Fruit fly (Drosophila melanogaster) whole organism, embryonic: ENCODE results near the gene cav.
A peak's percentile ranks its signal among the peaks of the same experiment; 100 is the strongest.

Source experiments
- Antp ChIP-seq: fragments of 200-800 bp; sonication (Bioruptor generic); optimal IDR thresholded peaks from 3 replicates; lab custom pipeline; 2016; ENCODE audit warnings: missing biosample characterization, missing genetic modification characterization
- CG1024 ChIP-seq: fragments of 200-800 bp; sonication (Bioruptor generic); IDR thresholded peaks from 2 replicates; pipeline ENCODE4 v1.3.6; 2022; ENCODE audit warnings: missing biosample characterization, missing genetic modification characterization
- CG10274 ChIP-seq: fragments of 200-800 bp; sonication (Bioruptor generic); optimal IDR thresholded peaks from 3 replicates; lab custom pipeline; 2017; ENCODE audit warnings: missing biosample characterization, mild to moderate bottlenecking, missing genetic modification characterization
- CG10979 ChIP-seq: fragments of 200-800 bp; sonication (Bioruptor generic); optimal IDR thresholded peaks from 2 replicates; lab custom pipeline; 2018; ENCODE audit warnings: missing biosample characterization, mild to moderate bottlenecking, missing genetic modification characterization, moderate library complexity
- CG11456 ChIP-seq: fragments of 200-800 bp; sonication (Bioruptor generic); IDR thresholded peaks from 3 replicates; pipeline ENCODE4 v1.3.6; 2022; ENCODE audit warnings: missing biosample characterization, missing genetic modification characterization
- CG11504 ChIP-seq: fragments of 200-800 bp; sonication (Bioruptor generic); optimal IDR thresholded peaks from 3 replicates; lab custom pipeline; 2019; ENCODE audit warnings: missing biosample characterization, mild to moderate bottlenecking, missing genetic modification characterization, moderate library complexity
- CG12659 ChIP-seq: fragments of 200-800 bp; sonication (Bioruptor generic); optimal IDR thresholded peaks from 3 replicates; lab custom pipeline; 2017; ENCODE audit warnings: mild to moderate bottlenecking, missing biosample characterization, missing genetic modification reagents, missing genetic modification characterization
- CG12744 ChIP-seq: fragments of 200-800 bp; sonication (Bioruptor generic); optimal IDR thresholded peaks from 2 replicates; lab custom pipeline; 2016; ENCODE audit warnings: missing biosample characterization, missing genetic modification characterization
- CG13296 ChIP-seq: fragments of 200-800 bp; sonication (Bioruptor generic); optimal IDR thresholded peaks from 3 replicates; lab custom pipeline; 2018; ENCODE audit warnings: missing biosample characterization, mild to moderate bottlenecking, missing genetic modification characterization
- CG14050 ChIP-seq: fragments of 200-800 bp; sonication (Bioruptor generic); IDR thresholded peaks from 3 replicates; pipeline ENCODE4 v1.3.6; 2022; ENCODE audit warnings: missing biosample characterization, missing genetic modification characterization
- CG15696 ChIP-seq: fragments of 200-800 bp; sonication (Bioruptor generic); optimal IDR thresholded peaks from 2 replicates; lab custom pipeline; 2019; ENCODE audit warnings: missing biosample characterization, mild to moderate bottlenecking, missing genetic modification characterization, moderate library complexity
- CG17359 ChIP-seq: fragments of 200-800 bp; sonication (Bioruptor generic); optimal IDR thresholded peaks from 3 replicates; lab custom pipeline; 2018; ENCODE audit warnings: missing biosample characterization, mild to moderate bottlenecking, missing genetic modification characterization, moderate library complexity
- CG18599 ChIP-seq: fragments of 200-800 bp; sonication (Bioruptor generic); optimal IDR thresholded peaks from 3 replicates; lab custom pipeline; 2017; ENCODE audit warnings: missing biosample characterization, missing genetic modification characterization, mild to moderate bottlenecking, moderate library complexity, missing genetic modification reagents
- CG2875 ChIP-seq: fragments of 200-800 bp; sonication (Bioruptor generic); optimal IDR thresholded peaks from 2 replicates; lab custom pipeline; 2017; ENCODE audit warnings: missing biosample characterization, mild to moderate bottlenecking, missing genetic modification characterization, missing genetic modification reagents
- CG32532 ChIP-seq: fragments of 200-800 bp; sonication (Bioruptor generic); IDR thresholded peaks from 2 replicates; pipeline ENCODE4 v1.3.6; 2022; ENCODE audit warnings: missing biosample characterization, missing genetic modification characterization
- CG34376 ChIP-seq: fragments of 200-800 bp; sonication (Bioruptor generic); optimal IDR thresholded peaks from 2 replicates; lab custom pipeline; 2018; ENCODE audit warnings: missing biosample characterization, mild to moderate bottlenecking, missing genetic modification characterization
- CG6791 ChIP-seq: fragments of 200-800 bp; sonication (Bioruptor generic); IDR thresholded peaks from 3 replicates; pipeline ENCODE4 v1.3.6; 2022; ENCODE audit warnings: missing biosample characterization, missing genetic modification characterization; ENCODE audit not compliant: partially characterized antibody
- CG7839 ChIP-seq: fragments of 200-800 bp; sonication (Bioruptor generic); optimal IDR thresholded peaks from 3 replicates; lab custom pipeline; 2018; ENCODE audit warnings: missing biosample characterization, mild to moderate bottlenecking, missing genetic modification characterization, moderate library complexity
- CG8944 ChIP-seq: fragments of 200-800 bp; sonication (Bioruptor generic); optimal IDR thresholded peaks from 3 replicates; lab custom pipeline; 2016; ENCODE audit warnings: missing biosample characterization, missing genetic modification characterization
- Dek ChIP-seq: fragments of 200-800 bp; sonication (Bioruptor generic); optimal IDR thresholded peaks from 3 replicates; lab custom pipeline; 2019; ENCODE audit warnings: missing biosample characterization, mild to moderate bottlenecking, missing genetic modification characterization, moderate library complexity
- Dref ChIP-seq: fragments of 200-800 bp; sonication (Bioruptor generic); IDR thresholded peaks from 2 replicates; pipeline ENCODE4 v1.3.6; 2022; ENCODE audit warnings: missing biosample characterization, missing genetic modification characterization
- Fer1 ChIP-seq: fragments of 200-800 bp; sonication (Bioruptor generic); optimal IDR thresholded peaks from 2 replicates; lab custom pipeline; 2017; ENCODE audit warnings: missing biosample characterization, mild to moderate bottlenecking, missing genetic modification characterization
- Hr39 ChIP-seq: fragments of >200 bp; optimal IDR thresholded peaks from 2 replicates; lab custom pipeline; 2017
- Lpt ChIP-seq: fragments of >200 bp; optimal IDR thresholded peaks from 2 replicates; lab custom pipeline; 2018; ENCODE audit warnings: missing biosample characterization, missing genetic modification characterization
- MBD-R2 ChIP-seq: fragments of 200-800 bp; sonication (Bioruptor generic); IDR thresholded peaks from 2 replicates; pipeline ENCODE4 v1.3.6; 2022; ENCODE audit warnings: missing biosample characterization, missing genetic modification characterization
- NC2α ChIP-seq: fragments of 200-800 bp; sonication (Bioruptor generic); optimal IDR thresholded peaks from 2 replicates; lab custom pipeline; 2016; ENCODE audit warnings: missing biosample characterization, missing genetic modification characterization
- NfI ChIP-seq: fragments of 200-800 bp; sonication (Bioruptor generic); optimal IDR thresholded peaks from 3 replicates; lab custom pipeline; 2018; ENCODE audit warnings: missing biosample characterization, mild to moderate bottlenecking, missing genetic modification characterization, moderate library complexity
- Oaz ChIP-seq: fragments of 200-800 bp; sonication (Bioruptor generic); IDR thresholded peaks from 2 replicates; pipeline ENCODE4 v1.3.6; 2022; ENCODE audit warnings: missing biosample characterization, missing genetic modification characterization
- Poxn ChIP-seq: fragments of 200-800 bp; sonication (Bioruptor generic); IDR thresholded peaks from 2 replicates; pipeline ENCODE4 v1.3.6; 2022; ENCODE audit warnings: missing biosample characterization, missing genetic modification characterization
- Sin3A ChIP-seq: fragments of >200 bp; optimal IDR thresholded peaks from 2 replicates; lab custom pipeline; 2018
- Six4 ChIP-seq: fragments of 200-800 bp; sonication (Bioruptor generic); optimal IDR thresholded peaks from 2 replicates; lab custom pipeline; 2016; ENCODE audit warnings: missing biosample characterization, missing genetic modification characterization
- ab ChIP-seq: fragments of 200-800 bp; sonication (Bioruptor generic); optimal IDR thresholded peaks from 2 replicates; lab custom pipeline; 2016; ENCODE audit warnings: missing biosample characterization, missing genetic modification characterization
- bab2 ChIP-seq: fragments of 200-800 bp; sonication (Bioruptor generic); optimal IDR thresholded peaks from 2 replicates; lab custom pipeline; 2016; ENCODE audit warnings: missing biosample characterization, missing genetic modification characterization
- chif ChIP-seq, 2 experiments: fragments of 200-800 bp; sonication (Bioruptor generic); optimal IDR thresholded peaks; 3 replicates each; lab custom pipeline; 2016; ENCODE audit warnings: missing biosample characterization in 2 of 2, missing genetic modification characterization in 2 of 2
- ems ChIP-seq: fragments of 200-800 bp; sonication (Bioruptor generic); optimal IDR thresholded peaks from 3 replicates; lab custom pipeline; 2016; ENCODE audit warnings: missing biosample characterization, missing genetic modification characterization
- exex ChIP-seq: fragments of 200-800 bp; sonication (Bioruptor generic); optimal IDR thresholded peaks from 4 replicates; lab custom pipeline; 2018; ENCODE audit warnings: missing biosample characterization, mild to moderate bottlenecking, missing genetic modification characterization, moderate library complexity
- gsb-n ChIP-seq: fragments of 200-800 bp; sonication (Bioruptor generic); optimal IDR thresholded peaks from 3 replicates; lab custom pipeline; 2018; ENCODE audit warnings: missing biosample characterization, mild to moderate bottlenecking, missing genetic modification characterization
- gt ChIP-seq: fragments of 200-800 bp; sonication (Bioruptor generic); IDR thresholded peaks from 2 replicates; pipeline ENCODE4 v1.3.6; 2022; ENCODE audit warnings: missing biosample characterization, missing genetic modification characterization
- her ChIP-seq: fragments of 200-800 bp; sonication (Bioruptor generic); optimal IDR thresholded peaks from 2 replicates; lab custom pipeline; 2016; ENCODE audit warnings: missing biosample characterization, missing genetic modification characterization
- insv ChIP-seq, 2 experiments: fragments of 200-800 bp; sonication (Bioruptor generic); optimal IDR thresholded peaks; 3 replicates each; lab custom pipeline; 2016 to 2018; ENCODE audit warnings: missing biosample characterization in 2 of 2, missing genetic modification characterization in 2 of 2
- lilli ChIP-seq: fragments of 200-800 bp; sonication (Bioruptor generic); optimal IDR thresholded peaks from 3 replicates; lab custom pipeline; 2016; ENCODE audit warnings: missing biosample characterization, missing genetic modification characterization
- p53 ChIP-seq: fragments of 200-800 bp; sonication (Bioruptor generic); optimal IDR thresholded peaks from 2 replicates; lab custom pipeline; 2016; ENCODE audit warnings: missing biosample characterization, missing genetic modification characterization
- pb ChIP-seq: fragments of 200-800 bp; sonication (Bioruptor generic); optimal IDR thresholded peaks from 3 replicates; lab custom pipeline; 2016; ENCODE audit warnings: missing biosample characterization, missing genetic modification characterization
- sc ChIP-seq, 3 experiments: fragments of >200 bp in 2 of 3; fragments of 200-800 bp in 1 of 3; sonication (Bioruptor generic) in 1 of 3; optimal IDR thresholded peaks; 2 replicates in 2 of 3; 3 replicates in 1 of 3; lab custom pipeline; 2017; ENCODE audit warnings: mild to moderate bottlenecking in 1 of 3, missing biosample characterization in 1 of 3, missing genetic modification characterization in 1 of 3, missing genetic modification reagents in 1 of 3
- sens ChIP-seq: fragments of 200-800 bp; sonication (Bioruptor generic); peaks from one replicate; lab custom pipeline; 2016; ENCODE audit warnings: missing biosample characterization, missing genetic modification characterization
- slou ChIP-seq: fragments of 200-800 bp; sonication (Bioruptor generic); optimal IDR thresholded peaks from 3 replicates; lab custom pipeline; 2016; ENCODE audit warnings: missing biosample characterization, missing genetic modification characterization
- sna ChIP-seq: fragments of 200-800 bp; sonication (Bioruptor generic); IDR thresholded peaks from 2 replicates; pipeline ENCODE4 v1.3.6; 2022; ENCODE audit warnings: missing biosample characterization, missing genetic modification characterization; ENCODE audit not compliant: partially characterized antibody
- tap ChIP-seq: fragments of 200-800 bp; optimal IDR thresholded peaks from 3 replicates; lab custom pipeline; 2019; ENCODE audit warnings: missing biosample characterization, mild to moderate bottlenecking, missing genetic modification characterization, moderate library complexity
- tin ChIP-seq: fragments of 200-800 bp; sonication (Bioruptor generic); optimal IDR thresholded peaks from 3 replicates; lab custom pipeline; 2016; ENCODE audit warnings: missing biosample characterization, missing genetic modification characterization
- vvl ChIP-seq: fragments of 200-800 bp; sonication (Bioruptor generic); IDR thresholded peaks from 2 replicates; pipeline ENCODE4 v1.3.6; 2022; ENCODE audit warnings: missing biosample characterization, missing genetic modification characterization

The cav gene

DNA sequence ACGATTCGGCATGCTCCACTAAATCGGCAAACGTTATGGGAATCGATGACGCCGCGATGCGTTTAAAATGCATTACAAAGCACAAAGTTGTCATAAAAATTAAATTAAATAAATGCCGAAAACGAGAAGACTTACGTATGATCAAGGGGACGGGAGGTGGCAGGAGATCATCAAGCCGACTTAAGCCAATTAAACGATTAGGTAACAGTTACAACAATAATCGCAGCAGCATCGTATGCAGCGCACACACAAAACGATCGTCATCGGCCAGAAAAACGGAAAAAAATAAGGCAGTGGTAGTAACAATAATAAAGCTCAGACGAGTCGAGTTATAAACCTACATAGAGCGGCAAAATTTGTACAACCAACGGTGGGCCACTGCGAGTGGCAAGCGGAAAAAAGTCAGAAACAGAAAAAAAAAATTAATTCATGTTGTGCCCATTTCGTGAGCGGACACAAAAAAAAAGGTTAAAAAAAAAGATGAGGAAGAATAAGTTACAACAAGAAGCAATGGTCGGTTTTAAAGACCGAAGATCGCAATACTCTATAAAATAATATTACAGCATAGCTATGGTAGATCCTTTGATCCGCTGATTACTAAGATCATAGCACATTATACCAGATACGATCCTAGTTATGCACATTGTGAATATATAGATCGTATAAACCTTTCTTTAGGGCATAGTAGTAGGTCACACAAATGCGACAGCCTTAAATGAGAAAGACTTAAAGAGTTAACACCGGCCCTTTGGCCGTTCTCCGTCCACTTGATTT is 14.4 kb upstream of the cav start (continued):
- TF ChIP-seq Antp (GFP tag; lab: Kevin White, UChicago) (no peak), vvl (GFP tag; lab: Robert Waterston, UW) (peak; percentile 73), CG10979 (peak; percentile 55), lilli (GFP tag; lab: Kevin White, UChicago) (no peak), CG13296 (GFP tag; lab: Kevin White, UChicago) (peak; percentile 15), NC2α (GFP tag; lab: Kevin White, UChicago) (no peak), gt (GFP tag; lab: Robert Waterston, UW) (no peak), CG11504 (tag; lab: Kevin White, UChicago) (peak; percentile 73), CG2875 (GFP tag; lab: Kevin White, UChicago) (peak; percentile 28), sc (optimal IDR thresholded peaks at IDR 0.05; lab: Kevin White, UChicago) (no peak), sc (GFP tag; optimal IDR thresholded peaks at IDR 0.05; lab: Kevin White, UChicago) (peak; percentile 16), Dref (no peak), tin (GFP tag; lab: Kevin White, UChicago) (peak; percentile 29), CG34376 (GFP tag; lab: Kevin White, UChicago) (no peak), Oaz (GFP tag; lab: Robert Waterston, UW) (peak; percentile 36; the same call in 1 of the 2 replicates), Hr39 (lab: Kevin White, UChicago) (no peak), Poxn (GFP tag; lab: Robert Waterston, UW) (no peak), pb (peak; percentile 0), MBD-R2 (GFP tag; lab: Robert Waterston, UW) (no peak), ab (GFP tag; lab: Kevin White, UChicago) (no peak), CG8944 (no peak), sens (GFP tag; lab: Kevin White, UChicago) (peak; percentile 85), exex (no peak), bab2 (GFP tag; lab: Kevin White, UChicago) (peak; percentile 11), chif (GFP tag; optimal IDR thresholded peaks at IDR 0.05; lab: Kevin White, UChicago) (peak; percentile 12 to 39), CG18599 (GFP tag; lab: Kevin White, UChicago) (peak; percentile 16), CG17359 (tag; lab: Kevin White, UChicago) (peak; percentile 83), Sin3A (lab: Kevin White, UChicago) (no peak), Fer1 (GFP tag; lab: Kevin White, UChicago) (no peak), ems (peak; percentile 38), her (no peak), Dek (peak; percentile 29), CG15696 (tag; lab: Kevin White, UChicago) (no peak), CG7839 (tag; lab: Kevin White, UChicago) (peak; percentile 66), insv (GFP tag; optimal IDR thresholded peaks at IDR 0.05; lab: Kevin White, UChicago) (no peak), CG1024 (GFP tag; lab: Robert Waterston, UW) (no peak), Six4 (GFP tag; lab: Kevin White, UChicago) (no peak), p53 (GFP tag; lab: Kevin White, UChicago) (no peak), gsb-n (tag; lab: Kevin White, UChicago) (peak; percentile 34), CG10274 (no peak), slou (GFP tag; lab: Kevin White, UChicago) (no peak), NfI (peak; percentile 58), CG6791 (GFP tag; lab: Robert Waterston, UW) (no peak), CG32532 (GFP tag; lab: Robert Waterston, UW) (no peak), CG14050 (GFP tag; lab: Robert Waterston, UW) (peak; percentile 49; the same call in 2 of the 3 replicates), CG12659 (peak; percentile 19), tap (peak; percentile 72), CG11456 (GFP tag; lab: Robert Waterston, UW) (no peak), sna (GFP tag; lab: Robert Waterston, UW) (no peak), Lpt (no peak), CG12744 (no peak)
